Fruit fly (Drosophila melanogaster) S2 (cell line): ENCODE data around the gene wap.

ENCODE experiments used
- CG8478 ChIP-seq: fragments of >200 bp; optimal IDR thresholded peaks from 2 replicates; lab custom pipeline; 2018
- CTCF ChIP-seq, 2 experiments: fragments of >200 bp; optimal IDR thresholded peaks; 2 replicates each; lab custom pipeline; 2018

DNA sequence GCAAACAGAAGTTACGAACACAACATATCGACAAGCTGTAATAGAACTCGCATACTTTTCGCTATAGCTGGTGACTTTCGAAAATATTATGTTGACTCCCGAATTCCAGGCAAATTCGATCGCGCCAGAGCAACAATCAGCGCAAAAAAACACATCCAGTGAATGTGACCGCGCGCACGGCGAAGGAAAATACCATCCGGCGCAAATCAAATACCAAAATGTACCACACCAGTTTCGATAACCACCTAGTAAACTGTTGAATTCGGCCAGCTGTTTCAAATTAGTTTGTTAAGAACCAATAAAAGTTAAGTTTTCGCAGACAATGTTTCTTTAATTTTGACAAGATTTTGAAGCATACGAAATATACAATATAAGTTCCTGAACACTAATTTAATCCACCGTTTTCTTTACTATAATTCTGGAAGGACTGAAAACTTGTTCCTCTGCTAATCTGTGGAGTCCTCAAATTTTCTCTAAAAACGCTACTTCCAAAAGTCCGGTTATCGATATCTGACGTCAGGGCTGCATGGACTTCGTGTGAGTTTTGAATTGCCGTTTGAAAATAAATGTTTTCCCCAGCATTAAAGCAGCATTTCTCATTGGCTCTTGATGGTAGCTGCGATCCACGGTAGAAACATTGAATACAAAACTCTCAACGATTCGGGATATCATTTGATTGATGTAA is 26.8 kb upstream of the wap start, which contains the start of the genes Cp110 and CG12576:
- TF ChIP-seq CG8478 (lab: Kevin White, UChicago) (no peak), CTCF (optimal IDR thresholded peaks at IDR 0.05; lab: Kevin White, UChicago) (no peak)
